Worm (Caenorhabditis elegans) whole organism, dauer: ENCODE measurements around the gene cul-4.

ENCODE experiments used
- unc-62 ChIP-seq: sonication (generic microtip); optimal IDR thresholded peaks from 2 replicates; lab custom pipeline; 2017; ENCODE audit warnings: missing biosample characterization, missing genetic modification reagents, missing genetic modification characterization

Gene cul-4

ce11 chrII:7301670-7302151 is at the start of gene cul-4:
TSS of gene cul-4 (plus strand) at chrII:7302101.
- TF ChIP-seq unc-62 (GFP tag; lab: Kevin White, UChicago) = no peak

- no peak for TF ChIP-seq unc-62 (GFP tag; lab: Kevin White, UChicago)
Measured at ce11 chrII:7253073-7253472, 48.8 kb upstream of the cul-4 start, which contains the start of gene lsm-4. TSS of gene lsm-4 (minus strand) at chrII:7253163.

- no peak for TF ChIP-seq unc-62 (GFP tag; lab: Kevin White, UChicago)
Measured at ce11 chrII:7255614-7256162, 46.2 kb upstream of the cul-4 start, which contains the start of gene F32A5.8. TSS of gene F32A5.8 (plus strand) at chrII:7256112.

ce11 chrII:7261854-7262253 is 40.0 kb upstream of the cul-4 start, which contains the start of gene C30G12.4:
TSS of gene C30G12.4 (plus strand) at chrII:7262154.
- no peak for TF ChIP-seq unc-62 (GFP tag; lab: Kevin White, UChicago)

ce11 chrII:7264675-7265074 is 37.2 kb upstream of the cul-4 start:
- no peak for TF ChIP-seq unc-62 (GFP tag; lab: Kevin White, UChicago)

- TF ChIP-seq unc-62 (GFP tag; lab: Kevin White, UChicago) = no peak
Measured at ce11 chrII:7269783-7270182, 32.1 kb upstream of the cul-4 start.

ce11 chrII:7272513-7272912 is 29.4 kb upstream of the cul-4 start:
- TF ChIP-seq unc-62 (GFP tag; lab: Kevin White, UChicago) = no peak

ce11 chrII:7273517-7273916 is 28.4 kb upstream of the cul-4 start:
- no peak for TF ChIP-seq unc-62 (GFP tag; lab: Kevin White, UChicago)

ce11 chrII:7277257-7277656 is 24.6 kb upstream of the cul-4 start:
- no peak for TF ChIP-seq unc-62 (GFP tag; lab: Kevin White, UChicago)

- no peak for TF ChIP-seq unc-62 (GFP tag; lab: Kevin White, UChicago)
Measured at ce11 chrII:7277925-7278324, 24.0 kb upstream of the cul-4 start.

- TF ChIP-seq unc-62 (GFP tag; lab: Kevin White, UChicago) = no peak
Measured at ce11 chrII:7279808-7280207, 22.1 kb upstream of the cul-4 start.

ce11 chrII:7280584-7280983 is 21.3 kb upstream of the cul-4 start:
- TF ChIP-seq unc-62 (GFP tag; lab: Kevin White, UChicago) = no peak

- no peak for TF ChIP-seq unc-62 (GFP tag; lab: Kevin White, UChicago)
Measured at ce11 chrII:7283063-7283462, 18.8 kb upstream of the cul-4 start.

ce11 chrII:7287140-7287539 is 14.8 kb upstream of the cul-4 start:
- no peak for TF ChIP-seq unc-62 (GFP tag; lab: Kevin White, UChicago)

ce11 chrII:7287709-7288108 is 14.2 kb upstream of the cul-4 start:
- no peak for TF ChIP-seq unc-62 (GFP tag; lab: Kevin White, UChicago)

- TF ChIP-seq unc-62 (GFP tag; lab: Kevin White, UChicago) = no peak
Measured at ce11 chrII:7289923-7290476, 11.9 kb upstream of the cul-4 start, which contains the start of gene C30G12.2. TSS of gene C30G12.2 (plus strand) at chrII:7290426.

- TF ChIP-seq unc-62 (GFP tag; lab: Kevin White, UChicago) = no peak
Measured at ce11 chrII:7295917-7296316, 6.0 kb upstream of the cul-4 start, which contains the start of gene C30G12.6. TSS of gene C30G12.6 (minus strand) at chrII:7296017.
